Fruit fly (Drosophila melanogaster) whole organism, wandering third instar larva: ENCODE results near the gene mRpL30.

ENCODE experiments used
- Dfd ChIP-seq: fragments of >200 bp; optimal IDR thresholded peaks from 2 replicates; lab custom pipeline; 2017; ENCODE audit warnings: missing biosample characterization, missing genetic modification characterization
- Hr78 ChIP-seq: fragments of >200 bp; optimal IDR thresholded peaks from 2 replicates; lab custom pipeline; 2017; ENCODE audit warnings: missing biosample characterization, missing genetic modification characterization
- dsf ChIP-seq: sonication (Bioruptor generic); optimal IDR thresholded peaks from 2 replicates; lab custom pipeline; 2016; ENCODE audit warnings: missing biosample characterization, missing genetic modification characterization, borderline replicate concordance
- tai ChIP-seq: sonication (Bioruptor generic); optimal IDR thresholded peaks from 2 replicates; lab custom pipeline; 2016; ENCODE audit warnings: missing biosample characterization, missing genetic modification characterization

DNA sequence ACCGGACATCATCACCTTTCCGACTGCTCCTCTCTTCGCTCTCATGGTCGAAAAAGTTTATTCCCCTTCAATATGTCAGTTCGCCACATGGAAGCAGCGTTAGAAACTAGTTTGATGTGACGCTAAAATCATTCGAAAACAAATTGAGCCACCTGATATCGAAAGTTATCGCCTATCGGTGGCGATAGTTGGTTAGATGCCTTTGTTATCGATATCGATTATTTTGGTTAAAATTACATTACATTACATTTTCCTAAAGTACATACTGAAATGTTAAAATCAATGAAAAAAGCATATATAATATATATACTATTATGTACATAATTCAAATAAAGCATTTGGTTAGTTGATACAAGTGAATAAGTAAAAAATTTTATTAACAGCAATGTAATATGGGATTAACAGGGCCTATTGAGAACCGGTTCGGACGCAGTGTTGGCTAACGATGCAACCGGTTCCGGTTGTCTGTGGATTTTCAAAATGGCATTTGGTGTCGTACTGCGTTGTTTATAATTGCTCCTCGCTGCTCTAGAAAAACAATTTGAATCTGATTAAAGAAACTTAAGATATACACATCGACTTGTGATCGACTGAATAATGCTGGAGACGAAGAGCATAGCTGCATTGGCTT is 11.7 kb upstream of the mRpL30 start, which contains the start of the genes Alms1a and pon:
- TF ChIP-seq dsf (no peak), tai (no peak), Dfd (GFP tag; lab: Kevin White, UChicago) (no peak), Hr78 (GFP tag; lab: Kevin White, UChicago) (no peak)
